Fruit fly (Drosophila melanogaster) Kc167 (cell line): ENCODE measurements around the gene CG34268.

ENCODE experiments used
- Myc ChIP-seq: fragments of >200 bp; optimal IDR thresholded peaks from 2 replicates; lab custom pipeline; 2017; ENCODE audit warnings: missing external identifiers
- Sin3A ChIP-seq: fragments of >200 bp; optimal IDR thresholded peaks from 2 replicates; lab custom pipeline; 2018; ENCODE audit warnings: missing external identifiers
- h ChIP-seq: fragments of >200 bp; optimal IDR thresholded peaks from 3 replicates; lab custom pipeline; 2018; ENCODE audit warnings: missing external identifiers
- insv ChIP-seq: fragments of >200 bp; optimal IDR thresholded peaks from 3 replicates; lab custom pipeline; 2018; ENCODE audit warnings: missing external identifiers
- psq ChIP-seq: fragments of >200 bp; optimal IDR thresholded peaks from 2 replicates; lab custom pipeline; 2017; ENCODE audit warnings: missing external identifiers
- ttk ChIP-seq: sonication (Bioruptor generic); optimal IDR thresholded peaks from 2 replicates; lab custom pipeline; 2017; ENCODE audit warnings: missing external identifiers

DNA sequence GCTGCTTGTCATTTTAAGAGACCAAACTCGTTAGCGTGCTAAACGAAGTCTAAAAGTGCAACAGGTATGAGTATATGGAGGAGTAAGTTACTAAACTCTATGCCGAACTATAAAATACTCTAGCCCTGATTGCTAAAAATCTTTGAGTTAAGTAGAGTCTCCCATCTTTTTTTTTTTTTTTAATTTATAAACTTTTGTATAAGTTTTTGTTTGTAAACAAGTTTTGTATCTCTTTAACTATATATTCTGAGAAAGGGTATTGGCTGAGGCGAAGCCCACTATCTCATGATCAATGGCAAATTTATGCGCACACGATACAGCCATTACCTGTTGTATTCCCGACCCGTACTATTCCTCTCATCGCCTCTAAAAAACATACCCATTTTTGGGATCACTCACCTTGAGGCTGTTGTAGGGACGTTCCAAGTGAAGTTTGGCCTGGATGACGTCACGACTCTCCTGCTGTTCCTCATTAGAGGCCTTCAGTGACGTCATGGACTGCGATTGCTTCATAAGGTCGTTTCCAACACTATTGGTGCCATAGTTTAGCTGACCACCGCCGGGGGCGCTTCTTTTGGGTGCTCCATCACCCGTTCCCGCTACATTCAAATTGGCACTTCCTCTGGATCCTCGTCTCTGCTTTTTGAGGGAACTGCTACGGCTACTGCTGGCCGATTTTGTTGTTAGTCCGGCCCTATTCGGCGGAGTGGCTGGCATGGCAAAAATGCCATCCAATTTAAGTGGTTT, 7.0 kb downstream of the CG34268 start:
- TF ChIP-seq Sin3A (no peak), ttk (no peak), psq (lab: Kevin White, UChicago) (no peak), h (lab: Kevin White, UChicago) (no peak), Myc (no peak), insv (lab: Kevin White, UChicago) (no peak)
